Fruit fly (Drosophila melanogaster) whole organism, adult: ENCODE data around the gene betaTub65B.

Source experiments
- CG12768 ChIP-seq: fragments of 200-800 bp; sonication (Bioruptor generic); optimal IDR thresholded peaks from 2 replicates; lab custom pipeline; 2017; ENCODE audit warnings: missing biosample characterization, missing genetic modification characterization, mild to moderate bottlenecking, moderate library complexity, missing genetic modification reagents
- CG14711 ChIP-seq: fragments of 200-800 bp; sonication (Bioruptor generic); optimal IDR thresholded peaks from 2 replicates; lab custom pipeline; 2018; ENCODE audit warnings: missing biosample characterization, mild to moderate bottlenecking, missing genetic modification characterization, moderate library complexity
- CG33017 ChIP-seq: fragments of 200-800 bp; sonication (Bioruptor generic); optimal IDR thresholded peaks from 2 replicates; lab custom pipeline; 2018; ENCODE audit warnings: missing biosample characterization, mild to moderate bottlenecking, missing genetic modification characterization, moderate library complexity
- CG5204 ChIP-seq: fragments of 200-800 bp; sonication (Bioruptor generic); optimal IDR thresholded peaks from 2 replicates; lab custom pipeline; 2016; ENCODE audit warnings: missing biosample characterization, missing genetic modification characterization
- CG7101 ChIP-seq: fragments of 200-800 bp; sonication (Bioruptor generic); optimal IDR thresholded peaks from 2 replicates; lab custom pipeline; 2018; ENCODE audit warnings: missing biosample characterization, mild to moderate bottlenecking, missing genetic modification characterization, moderate library complexity
- Mnt ChIP-seq: fragments of 200-800 bp; sonication (Bioruptor generic); optimal IDR thresholded peaks from 2 replicates; lab custom pipeline; 2016; ENCODE audit warnings: missing biosample characterization, mild to moderate bottlenecking, missing genetic modification characterization
- cic ChIP-seq: fragments of 200-800 bp; sonication (Bioruptor generic); optimal IDR thresholded peaks from 2 replicates; lab custom pipeline; 2017; ENCODE audit warnings: missing biosample characterization, mild to moderate bottlenecking, missing genetic modification characterization, moderate library complexity
- cnc ChIP-seq, 2 experiments: fragments of >200 bp; optimal IDR thresholded peaks; 2 replicates each; lab custom pipeline; 2017
- ovo ChIP-seq: fragments of 200-800 bp; sonication (Bioruptor generic); optimal IDR thresholded peaks from 2 replicates; lab custom pipeline; 2016; ENCODE audit warnings: missing biosample characterization, missing genetic modification characterization

- TF ChIP-seq ovo (GFP tag; lab: Kevin White, UChicago) (peak; percentile 87), CG14711 (tag; lab: Kevin White, UChicago) (peak; percentile 92), cic (peak; percentile 92), Mnt (peak; percentile 83), CG7101 (tag; lab: Kevin White, UChicago) (peak; percentile 96), CG5204 (GFP tag; lab: Kevin White, UChicago) (peak; percentile 91), CG33017 (tag; lab: Kevin White, UChicago) (peak; percentile 95), CG12768 (GFP tag; lab: Kevin White, UChicago) (peak; percentile 91), cnc (optimal IDR thresholded peaks at IDR 0.05; lab: Kevin White, UChicago) (no peak)
These were observed 22.5 kb downstream of the betaTub65B start for dm6 chr3L:6552968-6553402.
